Worm (Caenorhabditis elegans) whole organism, L4 larva: ENCODE results near the gene ipla-2.

Experiments
- aly-2 ChIP-seq: sonication (generic microtip); optimal IDR thresholded peaks from 2 replicates; lab custom pipeline; 2018; ENCODE audit warnings: missing biosample characterization, missing genetic modification characterization
- ama-1 ChIP-seq: fragments of 150-350 bp; optimal IDR thresholded peaks from 2 replicates; lab custom pipeline; 2014; ENCODE audit warnings: inconsistent platforms, mixed read lengths
- ceh-28 ChIP-seq: fragments of 150-350 bp; optimal IDR thresholded peaks from 2 replicates; lab custom pipeline; 2014; ENCODE audit warnings: missing biosample characterization, missing genetic modification reagents, missing genetic modification characterization
- ceh-82 ChIP-seq: sonication (generic microtip); optimal IDR thresholded peaks from 2 replicates; lab custom pipeline; 2017; ENCODE audit warnings: missing biosample characterization, missing genetic modification characterization
- dpl-1 ChIP-seq: fragments of 150-350 bp; optimal IDR thresholded peaks from 2 replicates; lab custom pipeline; 2014; ENCODE audit warnings: missing biosample characterization, missing genetic modification reagents, missing genetic modification characterization
- egl-27 ChIP-seq: sonication (generic microtip); optimal IDR thresholded peaks from 3 replicates; lab custom pipeline; 2017; ENCODE audit warnings: missing biosample characterization, missing genetic modification reagents, missing genetic modification characterization
- fkh-10 ChIP-seq: fragments of 150-350 bp; optimal IDR thresholded peaks from 2 replicates; lab custom pipeline; 2014; ENCODE audit warnings: missing biosample characterization, missing genetic modification reagents, missing genetic modification characterization
- jun-1 ChIP-seq: fragments of 150-350 bp; optimal IDR thresholded peaks from 2 replicates; lab custom pipeline; 2014; ENCODE audit warnings: missing biosample characterization, missing genetic modification reagents, missing genetic modification characterization
- nhr-28 ChIP-seq: fragments of 150-350 bp; optimal IDR thresholded peaks from 2 replicates; lab custom pipeline; 2014; ENCODE audit warnings: missing biosample characterization, missing genetic modification characterization
- nhr-6 ChIP-seq: fragments of 150-350 bp; optimal IDR thresholded peaks from 2 replicates; lab custom pipeline; 2014; ENCODE audit warnings: missing biosample characterization, missing genetic modification characterization
- pqm-1 ChIP-seq: sonication (generic microtip); optimal IDR thresholded peaks from 2 replicates; lab custom pipeline; 2017; ENCODE audit warnings: missing biosample characterization, missing genetic modification characterization
- unc-62 ChIP-seq, 3 experiments: fragments of 150-350 bp in 1 of 3; sonication (generic microtip); optimal IDR thresholded peaks in 2 of 3; peaks in 1 of 3; 1 replicate in 1 of 3; 2 replicates in 2 of 3; lab custom pipeline; 2014 to 2017; ENCODE audit warnings: missing biosample characterization in 3 of 3, missing genetic modification characterization in 3 of 3, missing genetic modification reagents in 3 of 3, missing genotype in 1 of 3
- zag-1 ChIP-seq: fragments of 150-350 bp; optimal IDR thresholded peaks from 2 replicates; lab custom pipeline; 2014; ENCODE audit warnings: missing biosample characterization, missing genetic modification characterization

ce11 chrX:9866355-9866754 is 28.5 kb upstream of the ipla-2 start, which contains the start of gene R07B1.6:
- TF ChIP-seq ama-1 (lab: Kevin White, UChicago) (no peak), dpl-1 (no peak), unc-62 (GFP tag; optimal IDR thresholded peaks at IDR 0.05 in 1 of 2; lab: Kevin White, UChicago) (no peak), unc-62 (tag; optimal IDR thresholded peaks at IDR 0.05; lab: Kevin White, UChicago) (no peak), ceh-28 (no peak), nhr-28 (tag; lab: Kevin White, UChicago) (no peak), fkh-10 (GFP tag; lab: Kevin White, UChicago) (no peak), jun-1 (tag; lab: Kevin White, UChicago) (no peak), egl-27 (tag; lab: Kevin White, UChicago) (no peak), aly-2 (tag; lab: Kevin White, UChicago) (no peak), ceh-82 (tag; lab: Kevin White, UChicago) (no peak), pqm-1 (tag; lab: Kevin White, UChicago) (no peak), zag-1 (tag; lab: Kevin White, UChicago) (no peak), nhr-6 (tag; lab: Kevin White, UChicago) (no peak)
